Worm (Caenorhabditis elegans) whole organism, late embryonic: ENCODE results near the gene klp-11.

Experiments
- K09A11.1 ChIP-seq: sonication (generic microtip); optimal IDR thresholded peaks from 2 replicates; lab custom pipeline; 2017; ENCODE audit warnings: antibody characterized with exemption, mild to moderate bottlenecking, missing genetic modification characterization, missing compliant biosample characterization; ENCODE audit not compliant: insufficient read depth
- ceh-31 ChIP-seq: sonication (generic microtip); optimal IDR thresholded peaks from 2 replicates; lab custom pipeline; 2016; ENCODE audit warnings: missing genetic modification characterization, missing compliant biosample characterization
- ets-4 ChIP-seq: sonication (generic microtip); optimal IDR thresholded peaks from 2 replicates; lab custom pipeline; 2016; ENCODE audit warnings: missing genetic modification characterization, missing compliant biosample characterization
- fkh-10 ChIP-seq: fragments of 150-350 bp; optimal IDR thresholded peaks from 2 replicates; lab custom pipeline; 2014; ENCODE audit warnings: missing biosample characterization, missing genetic modification reagents, missing genetic modification characterization
- hlh-30 ChIP-seq: sonication (generic microtip); optimal IDR thresholded peaks from 2 replicates; lab custom pipeline; 2017; ENCODE audit warnings: antibody characterized with exemption, missing genetic modification characterization, missing compliant biosample characterization; ENCODE audit not compliant: insufficient read depth
- nfya-1 ChIP-seq: sonication (generic microtip); optimal IDR thresholded peaks from 2 replicates; lab custom pipeline; 2017; ENCODE audit warnings: missing genetic modification characterization, mild to moderate bottlenecking, missing compliant biosample characterization, antibody characterized with exemption, moderate library complexity
- nhr-11 ChIP-seq: fragments of 150-350 bp; optimal IDR thresholded peaks from 2 replicates; lab custom pipeline; 2014; ENCODE audit warnings: missing biosample characterization, missing genetic modification characterization
- pha-2 ChIP-seq: sonication (generic microtip); optimal IDR thresholded peaks from 2 replicates; lab custom pipeline; 2017; ENCODE audit warnings: mild to moderate bottlenecking, missing genetic modification characterization, missing compliant biosample characterization
- pha-4 ChIP-seq: fragments of 150-350 bp; optimal IDR thresholded peaks from 2 replicates; lab custom pipeline; 2018; ENCODE audit warnings: missing biosample characterization, missing genetic modification reagents, missing genetic modification characterization
- sox-4 ChIP-seq: sonication (generic microtip); optimal IDR thresholded peaks from 2 replicates; lab custom pipeline; 2017; ENCODE audit warnings: mild to moderate bottlenecking, missing genetic modification characterization, inconsistent platforms, missing compliant biosample characterization

DNA sequence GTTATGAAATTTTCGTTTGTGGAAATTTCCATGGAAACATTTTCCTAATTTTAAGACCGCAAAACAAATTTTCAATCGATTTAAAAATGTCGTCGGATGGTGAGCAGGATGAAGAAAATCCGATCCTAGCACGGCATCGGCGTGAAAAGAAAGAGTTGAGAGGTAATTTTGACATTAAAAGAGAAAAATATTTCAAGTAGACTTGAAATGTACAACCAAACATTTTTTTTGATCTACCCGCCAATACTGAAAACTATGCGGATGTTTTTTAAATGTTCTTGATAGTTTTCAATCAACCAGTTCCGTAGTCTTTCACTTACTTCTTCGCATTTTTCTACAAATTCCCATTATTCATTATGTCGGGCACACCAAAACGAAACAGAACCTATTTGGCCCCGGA lies 33.7 kb downstream of the klp-11 start, which contains the start of gene otub-3:
- no peak for TF ChIP-seq ceh-31 (tag; lab: Kevin White, UChicago)
- no peak for TF ChIP-seq pha-2
- no peak for TF ChIP-seq nfya-1
- no peak for TF ChIP-seq nhr-11 (tag; lab: Kevin White, UChicago)
- TF ChIP-seq pha-4: no peak
- no peak for TF ChIP-seq ets-4 (tag; lab: Kevin White, UChicago)
- TF ChIP-seq sox-4 (tag; lab: Kevin White, UChicago): no peak
- no peak for TF ChIP-seq fkh-10 (GFP tag; lab: Kevin White, UChicago)
- TF ChIP-seq K09A11.1 (tag; lab: Kevin White, UChicago): no peak
- no peak for TF ChIP-seq hlh-30 (tag; lab: Kevin White, UChicago)
